Fruit fly (Drosophila melanogaster) whole organism, embryonic: Measurements from ENCODE around the gene Ublcp1.

Source experiments
- Bgb ChIP-seq: fragments of 200-800 bp; sonication (Bioruptor generic); IDR thresholded peaks from 2 replicates; pipeline ENCODE4 v1.3.6; 2022; ENCODE audit warnings: missing biosample characterization, missing genetic modification characterization; ENCODE audit not compliant: partially characterized antibody
- CG12744 ChIP-seq: fragments of 200-800 bp; sonication (Bioruptor generic); optimal IDR thresholded peaks from 2 replicates; lab custom pipeline; 2016; ENCODE audit warnings: missing biosample characterization, missing genetic modification characterization
- CG12769 ChIP-seq: fragments of 200-800 bp; sonication (Bioruptor generic); optimal IDR thresholded peaks from 2 replicates; lab custom pipeline; 2019; ENCODE audit warnings: missing biosample characterization, mild to moderate bottlenecking, missing genetic modification characterization, moderate library complexity
- CG13287 ChIP-seq: fragments of 200-800 bp; sonication (Bioruptor generic); IDR thresholded peaks from 2 replicates; pipeline ENCODE4 v1.3.6; 2022; ENCODE audit warnings: missing biosample characterization, missing genetic modification characterization; ENCODE audit not compliant: partially characterized antibody
- CG14014 ChIP-seq: fragments of 200-800 bp; sonication (Bioruptor generic); IDR thresholded peaks from 2 replicates; pipeline ENCODE4 v1.3.6; 2022; ENCODE audit warnings: missing biosample characterization, missing genetic modification characterization
- CG17359 ChIP-seq: fragments of 200-800 bp; sonication (Bioruptor generic); optimal IDR thresholded peaks from 3 replicates; lab custom pipeline; 2018; ENCODE audit warnings: missing biosample characterization, mild to moderate bottlenecking, missing genetic modification characterization, moderate library complexity
- CG1792 ChIP-seq: fragments of 200-800 bp; sonication (Bioruptor generic); optimal IDR thresholded peaks from 2 replicates; lab custom pipeline; 2016; ENCODE audit warnings: missing biosample characterization, missing genetic modification characterization
- CG2199 ChIP-seq: fragments of 200-800 bp; sonication (Bioruptor generic); IDR thresholded peaks from 3 replicates; pipeline ENCODE4 v1.3.6; 2022; ENCODE audit warnings: missing biosample characterization, missing genetic modification characterization
- CG34224 ChIP-seq: fragments of 200-800 bp; sonication (Bioruptor generic); IDR thresholded peaks from 3 replicates; pipeline ENCODE4 v1.3.6; 2022; ENCODE audit warnings: missing biosample characterization, missing genetic modification characterization; ENCODE audit not compliant: partially characterized antibody
- CG34422 ChIP-seq: fragments of 200-800 bp; sonication (Bioruptor generic); IDR thresholded peaks from 3 replicates; pipeline ENCODE4 v1.3.6; 2022; ENCODE audit warnings: missing biosample characterization, missing genetic modification characterization
- CG4360 ChIP-seq: fragments of 200-800 bp; sonication (Bioruptor generic); IDR thresholded peaks from 2 replicates; pipeline ENCODE4 v1.3.6; 2022; ENCODE audit warnings: missing biosample characterization, missing genetic modification characterization
- CG4707 ChIP-seq: fragments of 200-800 bp; sonication (Bioruptor generic); optimal IDR thresholded peaks from 2 replicates; lab custom pipeline; 2018; ENCODE audit warnings: missing biosample characterization, mild to moderate bottlenecking, missing genetic modification characterization, moderate library complexity
- CG4730 ChIP-seq: fragments of 200-800 bp; sonication (Bioruptor generic); IDR thresholded peaks from 2 replicates; pipeline ENCODE4 v1.3.6; 2022; ENCODE audit warnings: missing biosample characterization, missing genetic modification characterization
- CG6791 ChIP-seq: fragments of 200-800 bp; sonication (Bioruptor generic); IDR thresholded peaks from 3 replicates; pipeline ENCODE4 v1.3.6; 2022; ENCODE audit warnings: missing biosample characterization, missing genetic modification characterization; ENCODE audit not compliant: partially characterized antibody
- CG8281 ChIP-seq: fragments of 200-800 bp; sonication (Bioruptor generic); optimal IDR thresholded peaks from 2 replicates; lab custom pipeline; 2018; ENCODE audit warnings: missing biosample characterization, mild to moderate bottlenecking, missing genetic modification characterization, moderate library complexity
- CkIIα-i1 ChIP-seq: fragments of 200-800 bp; sonication (Bioruptor generic); IDR thresholded peaks from 2 replicates; pipeline ENCODE4 v1.3.6; 2022; ENCODE audit warnings: missing biosample characterization, missing genetic modification characterization
- D ChIP-seq, 2 experiments: fragments of 200-800 bp in 1 of 2; fragments of >200 bp in 1 of 2; sonication (Bioruptor generic) in 1 of 2; optimal IDR thresholded peaks; 2 replicates in 1 of 2; 3 replicates in 1 of 2; lab custom pipeline; 2017; ENCODE audit warnings: mild to moderate bottlenecking in 1 of 2, missing biosample characterization in 1 of 2, missing genetic modification characterization in 1 of 2, missing genetic modification reagents in 1 of 2
- Ets65A ChIP-seq: fragments of 200-800 bp; sonication (Bioruptor generic); peaks from one replicate; lab custom pipeline; 2016; ENCODE audit warnings: missing biosample characterization, missing genetic modification characterization
- Fer2 ChIP-seq: fragments of 200-800 bp; sonication (Bioruptor generic); optimal IDR thresholded peaks from 2 replicates; lab custom pipeline; 2018; ENCODE audit warnings: missing biosample characterization, mild to moderate bottlenecking, missing genetic modification characterization, moderate library complexity
- HHEX ChIP-seq: fragments of 200-800 bp; sonication (Bioruptor generic); optimal IDR thresholded peaks from 3 replicates; lab custom pipeline; 2017; ENCODE audit warnings: missing biosample characterization, mild to moderate bottlenecking, missing genetic modification characterization, missing genetic modification reagents
- Hr39 ChIP-seq: fragments of >200 bp; optimal IDR thresholded peaks from 2 replicates; lab custom pipeline; 2017
- Jarid2 ChIP-seq: fragments of 200-800 bp; sonication (Bioruptor generic); optimal IDR thresholded peaks from 3 replicates; lab custom pipeline; 2017; ENCODE audit warnings: mild to moderate bottlenecking, missing biosample characterization, missing genetic modification reagents, missing genetic modification characterization
- Kr ChIP-seq: fragments of 200-800 bp; sonication (Bioruptor generic); optimal IDR thresholded peaks from 2 replicates; lab custom pipeline; 2017; ENCODE audit warnings: missing biosample characterization, mild to moderate bottlenecking, missing genetic modification characterization
- Lim3 ChIP-seq: fragments of 200-800 bp; sonication (Bioruptor generic); IDR thresholded peaks from 2 replicates; pipeline ENCODE4 v1.3.6; 2022; ENCODE audit warnings: missing biosample characterization, missing genetic modification characterization
- Lpt ChIP-seq: fragments of >200 bp; optimal IDR thresholded peaks from 2 replicates; lab custom pipeline; 2018; ENCODE audit warnings: missing biosample characterization, missing genetic modification characterization
- NC2β ChIP-seq: fragments of 200-800 bp; sonication (Bioruptor generic); optimal IDR thresholded peaks from 2 replicates; lab custom pipeline; 2016; ENCODE audit warnings: missing biosample characterization, missing genetic modification characterization
- Neu2 ChIP-seq: fragments of 200-800 bp; sonication (Bioruptor generic); optimal IDR thresholded peaks from 3 replicates; lab custom pipeline; 2016; ENCODE audit warnings: missing biosample characterization, missing genetic modification characterization, borderline replicate concordance
- PHDP ChIP-seq: fragments of 200-800 bp; sonication (Bioruptor generic); optimal IDR thresholded peaks from 3 replicates; lab custom pipeline; 2018; ENCODE audit warnings: missing biosample characterization, mild to moderate bottlenecking, missing genetic modification characterization, moderate library complexity
- Ptx1 ChIP-seq: fragments of 200-800 bp; sonication (Bioruptor generic); IDR thresholded peaks from 2 replicates; pipeline ENCODE4 v1.3.6; 2022; ENCODE audit warnings: missing biosample characterization, missing genetic modification characterization
- Rx ChIP-seq: fragments of 200-800 bp; sonication (Bioruptor generic); IDR thresholded peaks from 2 replicates; pipeline ENCODE4 v1.3.6; 2022; ENCODE audit warnings: missing biosample characterization, missing genetic modification characterization
- aop ChIP-seq: fragments of 200-800 bp; sonication (Bioruptor generic); IDR thresholded peaks from 2 replicates; pipeline ENCODE4 v1.3.6; 2022; ENCODE audit warnings: missing biosample characterization, missing genetic modification characterization
- ase ChIP-seq: fragments of 200-800 bp; sonication (Bioruptor generic); IDR thresholded peaks from 3 replicates; pipeline ENCODE4 v1.3.6; 2022; ENCODE audit warnings: missing biosample characterization, missing genetic modification characterization
- bbx ChIP-seq: fragments of 200-800 bp; sonication (Bioruptor generic); IDR thresholded peaks from 2 replicates; pipeline ENCODE4 v1.3.6; 2022; ENCODE audit warnings: missing biosample characterization, missing genetic modification characterization; ENCODE audit not compliant: partially characterized antibody
- chinmo ChIP-seq: fragments of 200-800 bp; sonication (Bioruptor generic); IDR thresholded peaks from 4 replicates; pipeline ENCODE4 v1.3.6; 2022; ENCODE audit warnings: missing biosample characterization, missing genetic modification characterization; ENCODE audit not compliant: partially characterized antibody
- grau ChIP-seq: fragments of 200-800 bp; optimal IDR thresholded peaks from 3 replicates; lab custom pipeline; 2019; ENCODE audit warnings: missing biosample characterization, mild to moderate bottlenecking, missing genetic modification characterization, moderate library complexity
- gt ChIP-seq: fragments of 200-800 bp; sonication (Bioruptor generic); IDR thresholded peaks from 2 replicates; pipeline ENCODE4 v1.3.6; 2022; ENCODE audit warnings: missing biosample characterization, missing genetic modification characterization
- jigr1 ChIP-seq: fragments of 200-800 bp; sonication (Bioruptor generic); IDR thresholded peaks from 3 replicates; pipeline ENCODE4 v1.3.6; 2022; ENCODE audit warnings: missing biosample characterization, missing genetic modification characterization
- jumu ChIP-seq: fragments of 200-800 bp; sonication (Bioruptor generic); optimal IDR thresholded peaks from 3 replicates; lab custom pipeline; 2016; ENCODE audit warnings: missing biosample characterization, missing genetic modification characterization
- kni ChIP-seq: fragments of 200-800 bp; sonication (Bioruptor generic); optimal IDR thresholded peaks from 3 replicates; lab custom pipeline; 2017; ENCODE audit warnings: mild to moderate bottlenecking, missing biosample characterization, missing genetic modification reagents, missing genetic modification characterization
- lmd ChIP-seq: fragments of 200-800 bp; sonication (Bioruptor generic); IDR thresholded peaks from 2 replicates; pipeline ENCODE4 v1.3.6; 2022; ENCODE audit warnings: missing biosample characterization, missing genetic modification characterization
- onecut ChIP-seq: fragments of 200-800 bp; sonication (Bioruptor generic); IDR thresholded peaks from 2 replicates; pipeline ENCODE4 v1.3.6; 2022; ENCODE audit warnings: missing biosample characterization, missing genetic modification characterization
- peb ChIP-seq: fragments of 200-800 bp; sonication (Bioruptor generic); IDR thresholded peaks from 2 replicates; pipeline ENCODE4 v1.3.6; 2022; ENCODE audit warnings: missing biosample characterization, missing genetic modification characterization
- pfk ChIP-seq: fragments of 200-800 bp; sonication (Bioruptor generic); optimal IDR thresholded peaks from 2 replicates; lab custom pipeline; 2018; ENCODE audit warnings: missing biosample characterization, mild to moderate bottlenecking, missing genetic modification characterization, moderate library complexity
- pros ChIP-seq: fragments of 200-800 bp; sonication (Bioruptor generic); optimal IDR thresholded peaks from 3 replicates; lab custom pipeline; 2019; ENCODE audit warnings: missing biosample characterization, mild to moderate bottlenecking, missing genetic modification characterization, moderate library complexity
- pzg ChIP-seq: fragments of 200-800 bp; sonication (Bioruptor generic); optimal IDR thresholded peaks from 3 replicates; lab custom pipeline; 2018; ENCODE audit warnings: missing biosample characterization, mild to moderate bottlenecking, missing genetic modification characterization, moderate library complexity
- rib ChIP-seq: fragments of 200-800 bp; sonication (Bioruptor generic); IDR thresholded peaks from 2 replicates; pipeline ENCODE4 v1.3.6; 2022; ENCODE audit warnings: missing biosample characterization, missing genetic modification characterization
- sqz ChIP-seq: fragments of 200-800 bp; sonication (Bioruptor generic); optimal IDR thresholded peaks from 3 replicates; lab custom pipeline; 2018; ENCODE audit warnings: missing biosample characterization, mild to moderate bottlenecking, missing genetic modification characterization
- sug ChIP-seq: fragments of 200-800 bp; optimal IDR thresholded peaks from 2 replicates; lab custom pipeline; 2019; ENCODE audit warnings: missing biosample characterization, mild to moderate bottlenecking, missing genetic modification characterization, moderate library complexity
- z ChIP-seq: fragments of 200-800 bp; sonication (Bioruptor generic); IDR thresholded peaks from 3 replicates; pipeline ENCODE4 v1.3.6; 2022; ENCODE audit warnings: missing biosample characterization, missing genetic modification characterization

Ublcp1 gene

dm6 chr3R:23046529-23046943 lies 14.8 kb upstream of the Ublcp1 start (continued):
- TF ChIP-seq onecut (GFP tag; lab: Robert Waterston, UW) (no peak), Fer2 (tag; lab: Kevin White, UChicago) (no peak), Ets65A (GFP tag; lab: Kevin White, UChicago) (peak; percentile 90), PHDP (peak; percentile 50), Ptx1 (peak; percentile 60), Rx (GFP tag; lab: Robert Waterston, UW) (0 out of 2 replicates have a peak, but pooled peaks have one; percentile 24), CG1792 (GFP tag; lab: Kevin White, UChicago) (no peak), CG34422 (GFP tag; lab: Robert Waterston, UW) (peak; percentile 57; the same call in 1 of the 3 replicates), CG14014 (GFP tag; lab: Robert Waterston, UW) (peak; percentile 65), NC2β (GFP tag; lab: Kevin White, UChicago) (peak; percentile 18), CG4730 (GFP tag; lab: Robert Waterston, UW) (peak; percentile 50), CG12744 (GFP tag; lab: Kevin White, UChicago) (no peak), CG4360 (no peak), CG6791 (no peak), jumu (GFP tag; lab: Kevin White, UChicago) (no peak), D (optimal IDR thresholded peaks at IDR 0.05; lab: Kevin White, UChicago) (no peak), D (GFP tag; optimal IDR thresholded peaks at IDR 0.05; lab: Kevin White, UChicago) (no peak), CG8281 (no peak), HHEX (GFP tag; lab: Kevin White, UChicago) (peak; percentile 11), lmd (GFP tag; lab: Robert Waterston, UW) (peak; percentile 82), CG34224 (GFP tag; lab: Robert Waterston, UW) (no peak)

- peak; percentile 77; the same call in 1 of the 4 replicates for TF ChIP-seq chinmo
- TF ChIP-seq kni: peak; percentile 66
- TF ChIP-seq jigr1 (GFP tag; lab: Robert Waterston, UW): no peak
- TF ChIP-seq CG2199 (GFP tag; lab: Robert Waterston, UW): 0 out of 3 replicates have a peak, but pooled peaks have one; percentile 9
- TF ChIP-seq peb (GFP tag; lab: Robert Waterston, UW): no peak
- no peak for TF ChIP-seq grau (tag; lab: Kevin White, UChicago)
- TF ChIP-seq Bgb: peak; percentile 18; the same call in 1 of the 2 replicates
- peak; percentile 49 for TF ChIP-seq sqz (GFP tag; lab: Kevin White, UChicago)
- TF ChIP-seq aop: no peak
- TF ChIP-seq z (GFP tag; lab: Robert Waterston, UW): peak; percentile 97
- TF ChIP-seq CG4707 (GFP tag; lab: Kevin White, UChicago): peak; percentile 64
- TF ChIP-seq pros: peak; percentile 94
- TF ChIP-seq ase (GFP tag; lab: Robert Waterston, UW): no peak
- no peak for TF ChIP-seq rib (GFP tag; lab: Robert Waterston, UW)
- no peak for TF ChIP-seq pfk (GFP tag; lab: Kevin White, UChicago)
- no peak for TF ChIP-seq Lim3 (GFP tag; lab: Robert Waterston, UW)
- no peak for TF ChIP-seq gt
- TF ChIP-seq Lpt (GFP tag; lab: Kevin White, UChicago): no peak
- no peak for TF ChIP-seq sug (tag; lab: Kevin White, UChicago)
- TF ChIP-seq CG13287 (GFP tag; lab: Robert Waterston, UW): peak; percentile 24; the same call in 1 of the 2 replicates
- no peak for TF ChIP-seq pzg (GFP tag; lab: Kevin White, UChicago)
- TF ChIP-seq Neu2: no peak
- 0 out of 3 replicates have a peak, but pooled peaks have one; percentile 38 for TF ChIP-seq CG6791
- TF ChIP-seq CG17359 (tag; lab: Kevin White, UChicago): no peak
- no peak for TF ChIP-seq CkIIα-i1 (GFP tag; lab: Robert Waterston, UW)
- 0 out of 2 replicates have a peak, but pooled peaks have one; percentile 30 for TF ChIP-seq bbx (GFP tag; lab: Robert Waterston, UW)
- peak; percentile 20 for TF ChIP-seq Jarid2 (GFP tag; lab: Kevin White, UChicago)
- peak; percentile 63 for TF ChIP-seq CG12769 (tag; lab: Kevin White, UChicago)
- no peak for TF ChIP-seq Hr39
- no peak for TF ChIP-seq Kr
Measured at dm6 chr3R:23048089-23048689, 13.1 kb upstream of the Ublcp1 start, which contains the start of gene CG17121. TSS of gene CG17121 (minus strand) at chr3R:23048214.
